Worm (Caenorhabditis elegans) whole organism, L3 larva: ENCODE data around the gene srg-36.

Experiments used
- ceh-28 ChIP-seq: fragments of 150-350 bp; optimal IDR thresholded peaks from 2 replicates; lab custom pipeline; 2014; ENCODE audit warnings: missing biosample characterization, missing genetic modification reagents, missing genetic modification characterization
- egl-27 ChIP-seq: sonication (generic microtip); optimal IDR thresholded peaks from 4 replicates; lab custom pipeline; 2017; ENCODE audit warnings: missing biosample characterization, missing genetic modification reagents, missing genetic modification characterization
- elt-2 ChIP-seq: sonication (generic microtip); optimal IDR thresholded peaks from 2 replicates; lab custom pipeline; 2016; ENCODE audit warnings: missing genetic modification reagents, mild to moderate bottlenecking, missing genetic modification characterization, missing compliant biosample characterization
- elt-3 ChIP-seq, 3 experiments: fragments of 150-350 bp in 1 of 3; sonication (generic microtip) in 2 of 3; optimal IDR thresholded peaks; 2 replicates in 2 of 3; 4 replicates in 1 of 3; lab custom pipeline; 2014 to 2017; ENCODE audit warnings: missing biosample characterization in 3 of 3, missing genetic modification characterization in 3 of 3
- eor-1 ChIP-seq, 2 experiments: fragments of 150-350 bp; optimal IDR thresholded peaks; 2 replicates each; lab custom pipeline; 2014 to 2018; ENCODE audit warnings: missing biosample characterization in 2 of 2, missing genetic modification characterization in 2 of 2
- nhr-11 ChIP-seq: fragments of 150-350 bp; optimal IDR thresholded peaks from 2 replicates; lab custom pipeline; 2014; ENCODE audit warnings: missing biosample characterization, missing genetic modification characterization
- nhr-76 ChIP-seq: fragments of 150-350 bp; sonication (generic microtip); optimal IDR thresholded peaks from 5 replicates; lab custom pipeline; 2014; ENCODE audit warnings: missing biosample characterization, missing genetic modification characterization
- pha-4 ChIP-seq: fragments of 150-350 bp; optimal IDR thresholded peaks from 2 replicates; lab custom pipeline; 2014; ENCODE audit warnings: missing biosample characterization, missing genetic modification reagents, missing genetic modification characterization
- pqm-1 ChIP-seq: fragments of 150-350 bp; optimal IDR thresholded peaks from 2 replicates; lab custom pipeline; 2017; ENCODE audit warnings: missing biosample characterization, missing genetic modification characterization, inconsistent platforms
- skn-1 ChIP-seq: fragments of 150-350 bp; optimal IDR thresholded peaks from 2 replicates; lab custom pipeline; 2014; ENCODE audit warnings: missing biosample characterization, missing genetic modification characterization
- snpc-4 ChIP-seq: fragments of 150-350 bp; optimal IDR thresholded peaks from 2 replicates; lab custom pipeline; 2014; ENCODE audit warnings: missing biosample characterization, missing genetic modification characterization
- unc-39 ChIP-seq: sonication (generic microtip); optimal IDR thresholded peaks from 4 replicates; lab custom pipeline; 2017; ENCODE audit warnings: missing biosample characterization, missing genetic modification characterization
- unc-62 ChIP-seq: fragments of 150-350 bp; sonication (generic microtip); optimal IDR thresholded peaks from 4 replicates; lab custom pipeline; 2014; ENCODE audit warnings: missing biosample characterization, missing genetic modification reagents, missing genetic modification characterization
- ztf-11 ChIP-seq: fragments of 150-350 bp; optimal IDR thresholded peaks from 2 replicates; lab custom pipeline; 2014; ENCODE audit warnings: missing biosample characterization, missing genetic modification characterization

ce11 chrX:14225273-14225672 is 9.0 kb downstream of the srg-36 start, which contains the start of gene cyp-13B2:
- TF ChIP-seq snpc-4 (tag; lab: Kevin White, UChicago) (no peak), pqm-1 (tag; lab: Kevin White, UChicago) (no peak), egl-27 (tag; lab: Kevin White, UChicago) (no peak), skn-1 (tag; lab: Kevin White, UChicago) (no peak), eor-1 (tag; optimal IDR thresholded peaks at IDR 0.05; lab: Kevin White, UChicago) (no peak), elt-2 (no peak), nhr-76 (tag; lab: Kevin White, UChicago) (no peak), nhr-11 (tag; lab: Kevin White, UChicago) (no peak), unc-62 (no peak), unc-39 (tag; lab: Kevin White, UChicago) (no peak), ceh-28 (tag; lab: Kevin White, UChicago) (no peak), ztf-11 (tag; lab: Kevin White, UChicago) (no peak), pha-4 (tag; lab: Kevin White, UChicago) (no peak), elt-3 (tag; optimal IDR thresholded peaks at IDR 0.05; lab: Kevin White, UChicago) (no peak)
